Fruit fly (Drosophila melanogaster) whole organism, prepupa: ENCODE measurements around the gene DIP2.

Experiments used
- Blimp-1 ChIP-seq: fragments of 200-800 bp; sonication (Bioruptor generic); optimal IDR thresholded peaks from 3 replicates; lab custom pipeline; 2017; ENCODE audit warnings: missing biosample characterization, missing genetic modification characterization, mild to moderate bottlenecking, moderate library complexity, missing genetic modification reagents
- CG10631 ChIP-seq: fragments of 200-800 bp; sonication (Bioruptor generic); optimal IDR thresholded peaks from 2 replicates; lab custom pipeline; 2016; ENCODE audit warnings: missing biosample characterization, missing genetic modification characterization
- CG10669 ChIP-seq: fragments of 200-800 bp; sonication (Bioruptor generic); optimal IDR thresholded peaks from 3 replicates; lab custom pipeline; 2018; ENCODE audit warnings: missing biosample characterization, mild to moderate bottlenecking, missing genetic modification characterization, moderate library complexity
- CG11762 ChIP-seq: fragments of 200-800 bp; sonication (Bioruptor generic); optimal IDR thresholded peaks from 3 replicates; lab custom pipeline; 2016; ENCODE audit warnings: missing biosample characterization, missing genetic modification characterization; ENCODE audit not compliant: insufficient read depth
- CG11902 ChIP-seq: fragments of 200-800 bp; sonication (Bioruptor generic); optimal IDR thresholded peaks from 3 replicates; lab custom pipeline; 2016; ENCODE audit warnings: missing biosample characterization, missing genetic modification characterization
- CG1621 ChIP-seq: fragments of 200-800 bp; sonication (Bioruptor generic); optimal IDR thresholded peaks from 3 replicates; lab custom pipeline; 2018; ENCODE audit warnings: missing biosample characterization, mild to moderate bottlenecking, missing genetic modification characterization
- CG16779 ChIP-seq: fragments of 200-800 bp; sonication (Bioruptor generic); optimal IDR thresholded peaks from 3 replicates; lab custom pipeline; 2017; ENCODE audit warnings: missing biosample characterization, mild to moderate bottlenecking, missing genetic modification characterization
- CG3032 ChIP-seq: fragments of 200-800 bp; optimal IDR thresholded peaks from 2 replicates; lab custom pipeline; 2019; ENCODE audit warnings: missing biosample characterization, mild to moderate bottlenecking, missing genetic modification characterization, moderate library complexity
- CG31627 ChIP-seq: fragments of 200-800 bp; sonication (Bioruptor generic); optimal IDR thresholded peaks from 3 replicates; lab custom pipeline; 2016; ENCODE audit warnings: missing biosample characterization, missing genetic modification characterization
- CG3919 ChIP-seq: fragments of 200-800 bp; sonication (Bioruptor generic); optimal IDR thresholded peaks from 3 replicates; lab custom pipeline; 2016; ENCODE audit warnings: missing biosample characterization, missing genetic modification characterization
- CG6276 ChIP-seq: fragments of 200-800 bp; sonication (Bioruptor generic); optimal IDR thresholded peaks from 2 replicates; lab custom pipeline; 2017; ENCODE audit warnings: missing biosample characterization, mild to moderate bottlenecking, missing genetic modification characterization
- CG6808 ChIP-seq: fragments of 200-800 bp; sonication (Bioruptor generic); optimal IDR thresholded peaks from 3 replicates; lab custom pipeline; 2017; ENCODE audit warnings: missing biosample characterization, missing genetic modification characterization, mild to moderate bottlenecking, moderate library complexity, missing genetic modification reagents
- CG7368 ChIP-seq: fragments of 200-800 bp; sonication (Bioruptor generic); optimal IDR thresholded peaks from 3 replicates; lab custom pipeline; 2016; ENCODE audit warnings: missing biosample characterization, missing genetic modification characterization
- CG8119 ChIP-seq: fragments of 200-800 bp; sonication (Bioruptor generic); IDR thresholded peaks from 3 replicates; pipeline ENCODE4 v1.3.6; 2022; ENCODE audit warnings: missing biosample characterization, missing genetic modification characterization
- CG8319 ChIP-seq: fragments of 200-800 bp; sonication (Bioruptor generic); optimal IDR thresholded peaks from 3 replicates; lab custom pipeline; 2016; ENCODE audit warnings: missing biosample characterization, missing genetic modification characterization
- CG8632 ChIP-seq: fragments of 200-800 bp; sonication (Bioruptor generic); optimal IDR thresholded peaks from 3 replicates; lab custom pipeline; 2016; ENCODE audit warnings: missing biosample characterization, missing genetic modification characterization
- CG9139 ChIP-seq: fragments of 200-800 bp; sonication (Bioruptor generic); optimal IDR thresholded peaks from 3 replicates; lab custom pipeline; 2017; ENCODE audit warnings: missing biosample characterization, mild to moderate bottlenecking, missing genetic modification characterization
- Eip75B ChIP-seq: fragments of 200-800 bp; sonication (Bioruptor generic); optimal IDR thresholded peaks from 3 replicates; lab custom pipeline; 2016; ENCODE audit warnings: missing biosample characterization, missing genetic modification characterization
- Eip78C ChIP-seq: fragments of 200-800 bp; sonication (Bioruptor generic); peaks from one replicate; lab custom pipeline; 2016; ENCODE audit warnings: missing biosample characterization, missing genetic modification characterization
- Ets21C ChIP-seq: fragments of 200-800 bp; sonication (Bioruptor generic); optimal IDR thresholded peaks from 3 replicates; lab custom pipeline; 2016; ENCODE audit warnings: missing biosample characterization, missing genetic modification characterization
- Ets96B ChIP-seq: fragments of 200-800 bp; optimal IDR thresholded peaks from 2 replicates; lab custom pipeline; 2019; ENCODE audit warnings: missing biosample characterization, mild to moderate bottlenecking, missing genetic modification characterization, moderate library complexity
- Gug ChIP-seq: fragments of 200-800 bp; sonication (Bioruptor generic); IDR thresholded peaks from 2 replicates; pipeline ENCODE4 v1.3.6; 2022; ENCODE audit warnings: missing biosample characterization, missing genetic modification characterization
- Hr39 ChIP-seq: fragments of 200-800 bp; sonication (Bioruptor generic); optimal IDR thresholded peaks from 2 replicates; lab custom pipeline; 2016; ENCODE audit warnings: missing biosample characterization, missing genetic modification characterization
- Lpt ChIP-seq: fragments of 200-800 bp; sonication (Bioruptor generic); optimal IDR thresholded peaks from 3 replicates; lab custom pipeline; 2016; ENCODE audit warnings: missing biosample characterization, missing genetic modification characterization
- OdsH ChIP-seq: fragments of 200-800 bp; sonication (Bioruptor generic); optimal IDR thresholded peaks from 3 replicates; lab custom pipeline; 2016; ENCODE audit warnings: missing biosample characterization, missing genetic modification characterization
- Smox ChIP-seq: fragments of 200-800 bp; sonication (Bioruptor generic); optimal IDR thresholded peaks from 3 replicates; lab custom pipeline; 2016; ENCODE audit warnings: missing biosample characterization, missing genetic modification characterization
- Sox102F ChIP-seq: fragments of 200-800 bp; sonication (Bioruptor generic); optimal IDR thresholded peaks from 2 replicates; lab custom pipeline; 2016; ENCODE audit warnings: missing biosample characterization, mild to moderate bottlenecking, missing genetic modification characterization
- Sox14 ChIP-seq: fragments of 200-800 bp; sonication (Bioruptor generic); optimal IDR thresholded peaks from 3 replicates; lab custom pipeline; 2016; ENCODE audit warnings: missing biosample characterization, missing genetic modification characterization
- Sox15 ChIP-seq: fragments of 200-800 bp; sonication (Bioruptor generic); optimal IDR thresholded peaks from 3 replicates; lab custom pipeline; 2016; ENCODE audit warnings: missing biosample characterization, missing genetic modification characterization
- achi ChIP-seq: fragments of 200-800 bp; sonication (Bioruptor generic); optimal IDR thresholded peaks from 3 replicates; lab custom pipeline; 2016; ENCODE audit warnings: missing biosample characterization, missing genetic modification characterization
- acj6 ChIP-seq: fragments of 200-800 bp; sonication (Bioruptor generic); optimal IDR thresholded peaks from 3 replicates; lab custom pipeline; 2016; ENCODE audit warnings: missing biosample characterization, missing genetic modification characterization
- cyc ChIP-seq: fragments of 200-800 bp; sonication (Bioruptor generic); optimal IDR thresholded peaks from 3 replicates; lab custom pipeline; 2016; ENCODE audit warnings: missing biosample characterization, missing genetic modification characterization
- dsx ChIP-seq: fragments of 200-800 bp; optimal IDR thresholded peaks from 3 replicates; lab custom pipeline; 2019; ENCODE audit warnings: missing biosample characterization, mild to moderate bottlenecking, missing genetic modification characterization, moderate library complexity; ENCODE audit not compliant: poor library complexity, severe bottlenecking
- esn ChIP-seq: fragments of 200-800 bp; sonication (Bioruptor generic); optimal IDR thresholded peaks from 2 replicates; lab custom pipeline; 2016; ENCODE audit warnings: missing biosample characterization, mild to moderate bottlenecking, missing genetic modification characterization, moderate library complexity
- fd59A ChIP-seq: fragments of 200-800 bp; sonication (Bioruptor generic); optimal IDR thresholded peaks from 2 replicates; lab custom pipeline; 2017; ENCODE audit warnings: missing biosample characterization, mild to moderate bottlenecking, missing genetic modification characterization, missing genetic modification reagents
- fd85E ChIP-seq: fragments of 200-800 bp; sonication (Bioruptor generic); optimal IDR thresholded peaks from 3 replicates; lab custom pipeline; 2016; ENCODE audit warnings: missing biosample characterization, missing genetic modification characterization
- fkh ChIP-seq: fragments of 200-800 bp; sonication (Bioruptor generic); optimal IDR thresholded peaks from 3 replicates; lab custom pipeline; 2017; ENCODE audit warnings: missing biosample characterization, mild to moderate bottlenecking, missing genetic modification characterization, moderate library complexity
- lz ChIP-seq: fragments of 200-800 bp; sonication (Bioruptor generic); optimal IDR thresholded peaks from 3 replicates; lab custom pipeline; 2016; ENCODE audit warnings: missing biosample characterization, missing genetic modification characterization
- salr ChIP-seq, 2 experiments: fragments of 200-800 bp; sonication (Bioruptor generic); optimal IDR thresholded peaks; 3 replicates each; lab custom pipeline; 2016 to 2018; ENCODE audit warnings: missing biosample characterization in 2 of 2, missing genetic modification characterization in 2 of 2, mild to moderate bottlenecking in 1 of 2
- svp ChIP-seq: fragments of 200-800 bp; sonication (Bioruptor generic); peaks from one replicate; lab custom pipeline; 2016; ENCODE audit warnings: missing biosample characterization, missing genetic modification characterization
- topi ChIP-seq: fragments of 200-800 bp; sonication (Bioruptor generic); optimal IDR thresholded peaks from 3 replicates; lab custom pipeline; 2016; ENCODE audit warnings: missing biosample characterization, missing genetic modification characterization
- vri ChIP-seq: fragments of 200-800 bp; sonication (Bioruptor generic); optimal IDR thresholded peaks from 3 replicates; lab custom pipeline; 2016; ENCODE audit warnings: missing biosample characterization, mild to moderate bottlenecking, missing genetic modification characterization

The DIP2 gene

DNA sequence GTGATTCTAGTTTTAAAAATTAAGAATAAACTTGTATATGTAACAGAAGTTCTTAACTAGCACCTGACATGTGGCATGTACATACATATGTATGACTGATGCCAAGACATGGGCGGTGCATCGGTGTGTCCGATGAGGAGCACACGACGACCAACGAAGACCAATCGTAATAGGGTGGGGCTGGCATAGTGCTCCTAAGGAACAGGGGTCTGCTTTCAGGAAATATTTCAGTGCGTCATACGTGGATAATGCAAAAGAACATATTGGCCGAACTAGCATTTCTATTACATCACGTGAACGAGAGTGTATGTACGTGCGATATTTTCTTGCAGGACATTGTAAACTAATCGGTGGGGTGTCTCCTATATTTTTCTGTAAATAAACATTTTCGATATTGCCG is 9.3 kb upstream of the DIP2 start, which contains the start of gene miple1:
Gene miple1 (plus strand): TSS at position 217 of the 400 bp plus-strand sequence.
- no peak for TF ChIP-seq CG3919 (GFP tag; lab: Kevin White, UChicago)
- TF ChIP-seq CG10669 (GFP tag; lab: Kevin White, UChicago) = no peak
- no peak for TF ChIP-seq acj6 (GFP tag; lab: Kevin White, UChicago)
- TF ChIP-seq CG1621 = no peak

DNA sequence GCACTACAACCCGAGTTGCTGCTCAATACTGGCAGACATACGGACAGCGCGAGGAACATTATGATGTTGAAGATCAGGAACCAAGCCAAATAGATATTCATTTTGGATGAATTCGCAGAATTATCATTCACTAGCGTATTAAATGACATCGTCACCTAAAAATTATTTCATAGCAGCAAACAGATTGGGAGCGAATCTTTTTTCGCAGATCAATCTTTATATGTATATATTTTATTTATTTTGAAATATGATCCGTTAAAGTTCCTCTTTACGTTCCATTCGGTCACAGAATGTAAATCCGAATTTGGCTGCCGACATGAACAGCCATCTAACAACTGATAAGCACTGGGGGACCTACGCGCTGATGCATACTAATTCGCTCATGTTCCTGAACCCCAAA is 8.1 kb upstream of the DIP2 start, which contains the start of gene CG34263:
Gene CG34263 (minus strand): TSS at position 101 of the 400 bp plus-strand sequence.
- TF ChIP-seq fd85E (GFP tag; lab: Kevin White, UChicago) (no peak), CG6276 (GFP tag; lab: Kevin White, UChicago) (no peak), fd59A (GFP tag; lab: Kevin White, UChicago) (no peak), dsx (no peak), Sox102F (GFP tag; lab: Kevin White, UChicago) (no peak), CG8119 (no peak)

DNA sequence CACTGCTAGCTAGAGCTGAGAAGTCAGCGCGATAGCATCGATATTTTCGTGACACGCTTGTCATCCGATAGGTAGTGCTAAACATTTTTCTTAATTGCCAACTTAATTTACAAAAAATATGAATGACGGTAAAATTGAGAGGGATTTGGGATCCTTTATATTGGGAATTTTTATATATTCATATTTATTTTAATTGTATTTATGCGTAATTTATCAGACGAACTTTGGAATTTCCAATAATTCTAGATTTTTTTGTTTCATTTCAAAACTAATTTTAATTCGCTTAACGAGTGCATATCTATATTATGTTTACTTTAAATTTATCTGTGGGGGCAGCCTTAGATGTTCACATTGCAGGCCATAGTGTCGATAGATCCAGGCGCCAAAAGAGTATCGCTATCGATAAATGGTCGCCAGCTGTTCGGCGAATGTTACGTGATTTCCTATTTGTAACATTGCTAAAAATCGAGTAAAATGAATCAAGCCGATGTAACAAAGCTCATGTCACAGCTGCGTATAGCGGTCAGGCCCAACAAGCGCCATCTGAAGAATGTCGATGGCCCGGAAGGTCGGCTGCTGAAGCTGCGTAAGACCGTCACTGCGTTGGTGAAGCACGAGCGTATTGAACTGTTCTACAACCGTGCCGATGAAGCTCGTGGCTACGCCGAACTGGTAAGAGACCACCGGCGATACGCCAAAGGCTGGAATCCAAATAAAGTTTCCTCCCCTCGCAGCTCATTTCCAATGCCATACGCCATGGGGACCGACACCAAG is 6.8 kb upstream of the DIP2 start, which contains the start of the genes Tudor-SN and mRpL17:
Gene Tudor-SN (minus strand): TSS at position 3 of the 774 bp plus-strand sequence.
Gene mRpL17 (plus strand): TSS at position 402 of the 774 bp plus-strand sequence.
- peak; percentile 64 for TF ChIP-seq Eip78C (GFP tag; lab: Kevin White, UChicago)
- TF ChIP-seq Hr39 = peak; percentile 43
- peak; percentile 8 for TF ChIP-seq CG11902 (GFP tag; lab: Kevin White, UChicago)
- peak; percentile 71 for TF ChIP-seq fkh (GFP tag; lab: Kevin White, UChicago)
- peak; percentile 12 for TF ChIP-seq Lpt (GFP tag; lab: Kevin White, UChicago)
- TF ChIP-seq OdsH (GFP tag; lab: Kevin White, UChicago) = peak; percentile 55
- peak; percentile 16 for TF ChIP-seq cyc (GFP tag; lab: Kevin White, UChicago)
- TF ChIP-seq CG16779 = no peak
- no peak for TF ChIP-seq Smox (GFP tag; lab: Kevin White, UChicago)
- peak in 1 of 2 experiments; percentile 42 for TF ChIP-seq salr (GFP tag; optimal IDR thresholded peaks at IDR 0.05; lab: Kevin White, UChicago)
- peak; percentile 27 for TF ChIP-seq Eip75B (GFP tag; lab: Kevin White, UChicago)
- TF ChIP-seq CG7368 (GFP tag; lab: Kevin White, UChicago) = no peak
- TF ChIP-seq Sox15 (GFP tag; lab: Kevin White, UChicago) = no peak
- TF ChIP-seq acj6 (GFP tag; lab: Kevin White, UChicago) = peak; percentile 36
- no peak for TF ChIP-seq Gug (GFP tag; lab: Robert Waterston, UW)
- TF ChIP-seq fd85E (GFP tag; lab: Kevin White, UChicago) = no peak
- no peak for TF ChIP-seq CG8119
- peak; percentile 43 for TF ChIP-seq CG3919 (GFP tag; lab: Kevin White, UChicago)
- TF ChIP-seq CG10631 (GFP tag; lab: Kevin White, UChicago) = peak; percentile 60
- peak; percentile 50 for TF ChIP-seq lz
- TF ChIP-seq vri = peak; percentile 61
- no peak for TF ChIP-seq CG9139 (GFP tag; lab: Kevin White, UChicago)
- no peak for TF ChIP-seq Blimp-1 (GFP tag; lab: Kevin White, UChicago)
- TF ChIP-seq Ets96B (tag; lab: Kevin White, UChicago) = no peak
- peak; percentile 16 for TF ChIP-seq Sox14 (GFP tag; lab: Kevin White, UChicago)
- peak; percentile 12 for TF ChIP-seq CG8632 (GFP tag; lab: Kevin White, UChicago)
- peak; percentile 29 for TF ChIP-seq CG31627 (GFP tag; lab: Kevin White, UChicago)
- peak; percentile 24 for TF ChIP-seq topi
- peak; percentile 51 for TF ChIP-seq esn (GFP tag; lab: Kevin White, UChicago)
- TF ChIP-seq Ets21C (GFP tag; lab: Kevin White, UChicago) = peak; percentile 24
- peak; percentile 2 for TF ChIP-seq CG11762
- peak; percentile 26 for TF ChIP-seq CG3032 (tag; lab: Kevin White, UChicago)
- peak; percentile 80 for TF ChIP-seq svp (GFP tag; lab: Kevin White, UChicago)
- TF ChIP-seq Sox102F (GFP tag; lab: Kevin White, UChicago) = peak; percentile 19
- peak; percentile 9 for TF ChIP-seq CG6808 (GFP tag; lab: Kevin White, UChicago)
- no peak for TF ChIP-seq CG8319
- TF ChIP-seq achi (GFP tag; lab: Kevin White, UChicago) = peak; percentile 69
